Worm (Caenorhabditis elegans): ENCODE data around the gene F19G12.1.

- TF ChIP-seq sem-4 (tag; optimal IDR thresholded peaks at IDR 0.05) (no peak), ceh-16 (tag; optimal IDR thresholded peaks at IDR 0.05) (no peak)
Measured at ce11 chrX:1479637-1480036, 48.8 kb downstream of the F19G12.1 start.
